Worm (Caenorhabditis elegans) whole organism, L1 larva: ENCODE measurements around the gene dot-1.2.

ENCODE experiments used
- C16A3.4 ChIP-seq: fragments of 150-350 bp; optimal IDR thresholded peaks from 2 replicates; lab custom pipeline; 2014; ENCODE audit warnings: missing biosample characterization, missing genetic modification characterization
- aha-1 ChIP-seq: fragments of 150-350 bp; optimal IDR thresholded peaks from 2 replicates; lab custom pipeline; 2014; ENCODE audit warnings: missing biosample characterization, missing genetic modification characterization
- alr-1 ChIP-seq: fragments of 200-800 bp; sonication (Bioruptor generic); optimal IDR thresholded peaks from 2 replicates; lab custom pipeline; 2018; ENCODE audit warnings: borderline replicate concordance, mild to moderate bottlenecking, missing genetic modification characterization, missing compliant biosample characterization
- ama-1 ChIP-seq: fragments of 150-350 bp; optimal IDR thresholded peaks from 2 replicates; lab custom pipeline; 2014
- ceh-63 ChIP-seq: fragments of 200-800 bp; sonication (Bioruptor generic); optimal IDR thresholded peaks from 2 replicates; lab custom pipeline; 2018; ENCODE audit warnings: mild to moderate bottlenecking, missing genetic modification characterization, missing compliant biosample characterization
- ceh-88 ChIP-seq: fragments of 200-800 bp; sonication (Bioruptor generic); IDR thresholded peaks from 2 replicates; pipeline ENCODE4 v1.3.6; 2022; ENCODE audit warnings: missing genetic modification characterization, missing compliant biosample characterization
- ces-1 ChIP-seq: fragments of 150-350 bp; optimal IDR thresholded peaks from 2 replicates; lab custom pipeline; 2014; ENCODE audit warnings: missing biosample characterization, missing genetic modification reagents, missing genetic modification characterization
- egl-27 ChIP-seq, 2 experiments: fragments of 150-350 bp in 1 of 2; sonication (generic microtip); optimal IDR thresholded peaks; 3 replicates each; lab custom pipeline; 2017 to 2018; ENCODE audit warnings: missing biosample characterization in 2 of 2, missing genetic modification characterization in 2 of 2, missing genetic modification reagents in 2 of 2
- ets-5 ChIP-seq: fragments of 200-800 bp; sonication (Bioruptor generic); IDR thresholded peaks from 2 replicates; pipeline ENCODE4 v1.3.6; 2022; ENCODE audit warnings: missing genetic modification characterization, missing compliant biosample characterization
- fkh-10 ChIP-seq: sonication (generic microtip); optimal IDR thresholded peaks from 2 replicates; lab custom pipeline; 2017; ENCODE audit warnings: missing biosample characterization, missing genetic modification reagents, missing genetic modification characterization
- fkh-8 ChIP-seq: sonication (generic microtip); optimal IDR thresholded peaks from 2 replicates; lab custom pipeline; 2016; ENCODE audit warnings: mild to moderate bottlenecking, missing genetic modification characterization, missing compliant biosample characterization
- hpl-2 ChIP-seq: fragments of 150-350 bp; optimal IDR thresholded peaks from 2 replicates; lab custom pipeline; 2014; ENCODE audit warnings: missing biosample characterization, missing genetic modification reagents, missing genetic modification characterization
- isw-1 ChIP-seq: fragments of 200-800 bp; sonication (Bioruptor generic); IDR thresholded peaks from 2 replicates; pipeline ENCODE4 v1.3.6; 2022; ENCODE audit warnings: missing genetic modification characterization, missing compliant biosample characterization
- jun-1 ChIP-seq: fragments of 150-350 bp; optimal IDR thresholded peaks from 2 replicates; lab custom pipeline; 2014; ENCODE audit warnings: missing biosample characterization, missing genetic modification reagents, missing genetic modification characterization
- lin-13 ChIP-seq: fragments of 150-350 bp; optimal IDR thresholded peaks from 2 replicates; lab custom pipeline; 2014; ENCODE audit warnings: missing biosample characterization, missing genetic modification reagents, missing genetic modification characterization
- lin-14 ChIP-seq: fragments of 200-800 bp; sonication (Bioruptor generic); optimal IDR thresholded peaks from 2 replicates; lab custom pipeline; 2018; ENCODE audit warnings: mild to moderate bottlenecking, missing genetic modification characterization, moderate library complexity, missing compliant biosample characterization
- lin-15B ChIP-seq: fragments of 150-350 bp; sonication (generic microtip); optimal IDR thresholded peaks from 3 replicates; lab custom pipeline; 2014; ENCODE audit warnings: missing biosample characterization, missing genetic modification characterization
- lin-35 ChIP-seq, 2 experiments: fragments of 150-350 bp; optimal IDR thresholded peaks; 2 replicates each; lab custom pipeline; 2014; ENCODE audit warnings: missing biosample characterization in 2 of 2, missing genetic modification characterization in 2 of 2, missing genetic modification reagents in 2 of 2
- mef-2 ChIP-seq: fragments of 150-350 bp; optimal IDR thresholded peaks from 2 replicates; lab custom pipeline; 2014; ENCODE audit warnings: missing biosample characterization, missing genetic modification characterization
- mep-1 ChIP-seq: fragments of 150-350 bp; optimal IDR thresholded peaks from 2 replicates; lab custom pipeline; 2014; ENCODE audit warnings: missing biosample characterization, missing genetic modification characterization
- nhr-12 ChIP-seq: sonication (generic microtip); optimal IDR thresholded peaks from 2 replicates; lab custom pipeline; 2017; ENCODE audit warnings: missing biosample characterization, missing genetic modification characterization
- nhr-19 ChIP-seq: fragments of 200-800 bp; sonication (Bioruptor generic); conservative IDR thresholded peaks from 2 replicates; pipeline ENCODE4 v1.3.6; 2022; ENCODE audit warnings: missing genetic modification characterization, missing compliant biosample characterization
- nhr-28 ChIP-seq: fragments of 150-350 bp; optimal IDR thresholded peaks from 2 replicates; lab custom pipeline; 2014; ENCODE audit warnings: missing biosample characterization, missing genetic modification characterization
- nhr-71 ChIP-seq: sonication (generic microtip); optimal IDR thresholded peaks from 2 replicates; lab custom pipeline; 2016; ENCODE audit warnings: mild to moderate bottlenecking, missing genetic modification characterization, moderate library complexity, missing compliant biosample characterization
- nhr-76 ChIP-seq: sonication (generic microtip); optimal IDR thresholded peaks from 2 replicates; lab custom pipeline; 2017; ENCODE audit warnings: missing biosample characterization, missing genetic modification characterization
- nhr-85 ChIP-seq: sonication (generic microtip); peaks from one replicate; lab custom pipeline; 2016; ENCODE audit warnings: missing genetic modification characterization, inconsistent platforms, missing compliant biosample characterization
- pag-3 ChIP-seq: sonication (generic microtip); optimal IDR thresholded peaks from 2 replicates; lab custom pipeline; 2017; ENCODE audit warnings: missing genetic modification characterization, mild to moderate bottlenecking, missing compliant biosample characterization, antibody characterized with exemption, borderline replicate concordance; ENCODE audit not compliant: insufficient read depth
- pax-3 ChIP-seq: fragments of 200-800 bp; sonication (Bioruptor generic); optimal IDR thresholded peaks from 2 replicates; lab custom pipeline; 2018; ENCODE audit warnings: mild to moderate bottlenecking, missing genetic modification characterization, moderate library complexity, missing compliant biosample characterization
- rnt-1 ChIP-seq: sonication (generic microtip); optimal IDR thresholded peaks from 2 replicates; lab custom pipeline; 2016; ENCODE audit warnings: mild to moderate bottlenecking, missing genetic modification characterization, moderate library complexity, missing compliant biosample characterization
- skn-1 ChIP-seq: fragments of 150-350 bp; optimal IDR thresholded peaks from 2 replicates; lab custom pipeline; 2014; ENCODE audit warnings: missing biosample characterization, missing genetic modification characterization
- snu-23 ChIP-seq: sonication (generic microtip); optimal IDR thresholded peaks from 2 replicates; lab custom pipeline; 2016; ENCODE audit warnings: missing genetic modification characterization, missing compliant biosample characterization
- sox-4 ChIP-seq: sonication (generic microtip); optimal IDR thresholded peaks from 2 replicates; lab custom pipeline; 2016; ENCODE audit warnings: missing genetic modification characterization, missing compliant biosample characterization
- sup-37 ChIP-seq: fragments of 200-800 bp; sonication (Bioruptor generic); optimal IDR thresholded peaks from 2 replicates; lab custom pipeline; 2018; ENCODE audit warnings: mild to moderate bottlenecking, missing genetic modification characterization, missing compliant biosample characterization
- tbx-2 ChIP-seq: sonication (generic microtip); optimal IDR thresholded peaks from 2 replicates; lab custom pipeline; 2016; ENCODE audit warnings: missing genetic modification characterization, missing compliant biosample characterization
- tlp-1 ChIP-seq: fragments of 150-350 bp; optimal IDR thresholded peaks from 2 replicates; lab custom pipeline; 2014; ENCODE audit warnings: missing biosample characterization, missing genetic modification characterization
- unc-62 ChIP-seq: fragments of 150-350 bp; optimal IDR thresholded peaks from 2 replicates; lab custom pipeline; 2014; ENCODE audit warnings: missing biosample characterization, missing genetic modification reagents, missing genetic modification characterization
- unc-86 ChIP-seq: sonication (generic microtip); optimal IDR thresholded peaks from 2 replicates; lab custom pipeline; 2016; ENCODE audit warnings: missing genetic modification characterization, missing compliant biosample characterization
- unc-98 ChIP-seq: fragments of 200-800 bp; sonication (Bioruptor generic); IDR thresholded peaks from 2 replicates; pipeline ENCODE4 v1.3.6; 2022; ENCODE audit warnings: missing genetic modification characterization, missing compliant biosample characterization
- ztf-11 ChIP-seq, 2 experiments: sonication (generic microtip); optimal IDR thresholded peaks; 2 replicates each; lab custom pipeline; 2016 to 2017; ENCODE audit warnings: missing genetic modification characterization in 2 of 2, missing biosample characterization in 1 of 2, missing compliant biosample characterization in 1 of 2
- ztf-4 ChIP-seq: fragments of 150-350 bp; optimal IDR thresholded peaks from 2 replicates; lab custom pipeline; 2014; ENCODE audit warnings: missing biosample characterization, missing genetic modification characterization

Gene dot-1.2

ce11 chrX:11854903-11855302 is 14.3 kb downstream of the dot-1.2 start, which contains the start of gene F54F7.8:
Gene F54F7.8 (minus strand): TSS chrX:11855003.
- TF ChIP-seq pax-3 (tag; lab: Kevin White, UChicago) (no peak), pag-3 (tag; lab: Kevin White, UChicago) (no peak), ceh-63 (no peak), lin-35 (GFP tag; optimal IDR thresholded peaks at IDR 0.05; lab: Kevin White, UChicago) (no peak), C16A3.4 (tag; lab: Kevin White, UChicago) (no peak), lin-13 (GFP tag; lab: Kevin White, UChicago) (no peak), rnt-1 (tag; lab: Kevin White, UChicago) (no peak), nhr-85 (no peak)

DNA sequence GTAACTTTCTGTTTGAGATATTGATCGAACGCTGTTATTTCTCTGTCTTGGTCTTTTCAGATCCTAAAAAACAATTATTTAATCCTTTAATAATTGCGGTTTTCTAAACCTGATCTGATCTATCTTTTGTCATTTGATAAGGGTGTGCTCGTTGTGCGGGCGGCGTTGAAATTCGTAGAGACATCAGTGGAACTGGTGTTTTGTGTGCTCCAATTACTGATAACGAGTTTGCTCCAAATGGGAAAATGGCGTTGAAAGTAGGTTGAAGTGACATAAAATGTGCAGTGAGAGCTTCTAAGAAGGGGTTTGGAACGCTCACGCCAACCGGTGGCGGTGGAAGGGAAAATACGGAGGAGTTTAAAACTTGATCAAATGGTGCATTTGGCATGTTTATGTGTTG is 14.7 kb downstream of the dot-1.2 start:
- no peak for TF ChIP-seq ceh-88 (GFP tag; lab: Robert Waterston, UW)
- no peak for TF ChIP-seq isw-1 (GFP tag; lab: Robert Waterston, UW)
- no peak for TF ChIP-seq hpl-2 (GFP tag; lab: Kevin White, UChicago)
- TF ChIP-seq ztf-11 (tag; optimal IDR thresholded peaks at IDR 0.05; lab: Kevin White, UChicago) = no peak
- TF ChIP-seq fkh-8 (tag; lab: Kevin White, UChicago) = no peak
- TF ChIP-seq ces-1 = no peak
- no peak for TF ChIP-seq unc-62 (GFP tag; lab: Kevin White, UChicago)
- no peak for TF ChIP-seq sup-37
- no peak for TF ChIP-seq pax-3 (tag; lab: Kevin White, UChicago)
- TF ChIP-seq lin-15B (tag; lab: Kevin White, UChicago) = no peak
- no peak for TF ChIP-seq mep-1 (tag; lab: Kevin White, UChicago)
- TF ChIP-seq ztf-4 (tag; lab: Kevin White, UChicago) = no peak
- TF ChIP-seq tlp-1 (tag; lab: Kevin White, UChicago) = no peak
- no peak for TF ChIP-seq ets-5 (GFP tag; lab: Robert Waterston, UW)
- TF ChIP-seq fkh-10 (GFP tag; lab: Kevin White, UChicago) = no peak
- TF ChIP-seq jun-1 (tag; lab: Kevin White, UChicago) = no peak
- TF ChIP-seq sox-4 (tag; lab: Kevin White, UChicago) = no peak
- no peak for TF ChIP-seq alr-1 (tag; lab: Kevin White, UChicago)
- TF ChIP-seq mef-2 (tag; lab: Kevin White, UChicago) = no peak

ce11 chrX:11852494-11852893 is 16.7 kb downstream of the dot-1.2 start, which contains the start of gene xtr-1:
Gene xtr-1 (plus strand): TSS chrX:11852794.
- TF ChIP-seq nhr-76 (tag; lab: Kevin White, UChicago) (no peak), skn-1 (tag; lab: Kevin White, UChicago) (no peak), ztf-4 (tag; lab: Kevin White, UChicago) (no peak), egl-27 (tag; optimal IDR thresholded peaks at IDR 0.05; lab: Kevin White, UChicago) (no peak), tbx-2 (tag; lab: Kevin White, UChicago) (no peak), nhr-19 (no peak), mep-1 (tag; lab: Kevin White, UChicago) (no peak), nhr-28 (tag; lab: Kevin White, UChicago) (no peak), lin-15B (tag; lab: Kevin White, UChicago) (no peak), ama-1 (lab: Kevin White, UChicago) (no peak), lin-14 (GFP tag; lab: Kevin White, UChicago) (no peak), nhr-71 (tag; lab: Kevin White, UChicago) (no peak), snu-23 (GFP tag; lab: Kevin White, UChicago) (no peak), unc-86 (tag; lab: Kevin White, UChicago) (no peak), aha-1 (tag; lab: Kevin White, UChicago) (no peak), nhr-85 (no peak), nhr-12 (tag; lab: Kevin White, UChicago) (no peak), unc-98 (GFP tag; lab: Robert Waterston, UW) (no peak)
